Worm (Caenorhabditis elegans) whole organism, mixed stage, embryonic: ENCODE data around the gene hil-6.

ENCODE experiments used
- blmp-1 ChIP-seq: fragments of 150-350 bp; optimal IDR thresholded peaks from 2 replicates; lab custom pipeline; 2014; ENCODE audit warnings: missing biosample characterization, missing genetic modification characterization
- nhr-237 ChIP-seq: fragments of 150-350 bp; optimal IDR thresholded peaks from 2 replicates; lab custom pipeline; 2014; ENCODE audit warnings: missing biosample characterization, missing genetic modification characterization
- pha-4 ChIP-seq: fragments of 150-350 bp; optimal IDR thresholded peaks from 2 replicates; lab custom pipeline; 2018; ENCODE audit warnings: missing biosample characterization, missing genetic modification reagents, missing genetic modification characterization
- snpc-4 ChIP-seq: fragments of 150-350 bp; optimal IDR thresholded peaks from 2 replicates; lab custom pipeline; 2014; ENCODE audit warnings: missing biosample characterization, missing genetic modification characterization
- ztf-11 ChIP-seq: fragments of 150-350 bp; optimal IDR thresholded peaks from 2 replicates; lab custom pipeline; 2014; ENCODE audit warnings: missing biosample characterization, missing genetic modification characterization

ce11 chrV:2008412-2008811 lies 22.9 kb downstream of the hil-6 start:
- TF ChIP-seq blmp-1 (tag; lab: Kevin White, UChicago) (no peak), ztf-11 (no peak), snpc-4 (tag; lab: Kevin White, UChicago) (no peak), pha-4 (tag; lab: Kevin White, UChicago) (no peak), nhr-237 (tag; lab: Kevin White, UChicago) (peak; percentile 36)
